Worm (Caenorhabditis elegans) whole organism, L3 larva: ENCODE results near the gene aps-2.

Source experiments
- R02D3.7 ChIP-seq: fragments of 150-350 bp; optimal IDR thresholded peaks from 2 replicates; lab custom pipeline; 2014; ENCODE audit warnings: missing biosample characterization, missing genetic modification characterization
- aly-2 ChIP-seq: fragments of 150-350 bp; optimal IDR thresholded peaks from 2 replicates; lab custom pipeline; 2014; ENCODE audit warnings: missing biosample characterization, missing genetic modification characterization
- ama-1 ChIP-seq: fragments of 150-350 bp; optimal IDR thresholded peaks from 2 replicates; lab custom pipeline; 2018
- ceh-28 ChIP-seq: fragments of 150-350 bp; optimal IDR thresholded peaks from 2 replicates; lab custom pipeline; 2014; ENCODE audit warnings: missing biosample characterization, missing genetic modification reagents, missing genetic modification characterization
- ceh-9 ChIP-seq: sonication (generic microtip); optimal IDR thresholded peaks from 2 replicates; lab custom pipeline; 2018; ENCODE audit warnings: missing biosample characterization, missing genetic modification characterization
- daf-12 ChIP-seq: fragments of 150-350 bp; optimal IDR thresholded peaks from 2 replicates; lab custom pipeline; 2014; ENCODE audit warnings: missing biosample characterization, missing genetic modification reagents, missing genetic modification characterization
- egl-27 ChIP-seq: sonication (generic microtip); optimal IDR thresholded peaks from 4 replicates; lab custom pipeline; 2017; ENCODE audit warnings: missing biosample characterization, missing genetic modification reagents, missing genetic modification characterization
- egl-5 ChIP-seq: fragments of 150-350 bp; optimal IDR thresholded peaks from 2 replicates; lab custom pipeline; 2017; ENCODE audit warnings: missing biosample characterization, missing genetic modification reagents, missing genetic modification characterization, inconsistent platforms
- elt-1 ChIP-seq: fragments of 150-350 bp; optimal IDR thresholded peaks from 2 replicates; lab custom pipeline; 2014; ENCODE audit warnings: missing biosample characterization, missing genetic modification characterization
- elt-2 ChIP-seq: sonication (generic microtip); optimal IDR thresholded peaks from 2 replicates; lab custom pipeline; 2016; ENCODE audit warnings: missing genetic modification reagents, mild to moderate bottlenecking, missing genetic modification characterization, missing compliant biosample characterization
- eor-1 ChIP-seq, 2 experiments: fragments of 150-350 bp; optimal IDR thresholded peaks; 2 replicates each; lab custom pipeline; 2014 to 2018; ENCODE audit warnings: missing biosample characterization in 2 of 2, missing genetic modification characterization in 2 of 2
- fkh-10 ChIP-seq: sonication (generic microtip); optimal IDR thresholded peaks from 2 replicates; lab custom pipeline; 2017; ENCODE audit warnings: missing biosample characterization, missing genetic modification reagents, missing genetic modification characterization
- fos-1 ChIP-seq: fragments of 150-350 bp; optimal IDR thresholded peaks from 2 replicates; lab custom pipeline; 2014; ENCODE audit warnings: missing biosample characterization, missing genetic modification characterization
- hmg-11 ChIP-seq: sonication (generic microtip); optimal IDR thresholded peaks from 2 replicates; lab custom pipeline; 2016; ENCODE audit warnings: missing genetic modification characterization, missing compliant biosample characterization
- jun-1 ChIP-seq: fragments of 150-350 bp; optimal IDR thresholded peaks from 2 replicates; lab custom pipeline; 2014; ENCODE audit warnings: missing biosample characterization, missing genetic modification reagents, missing genetic modification characterization
- lin-15B ChIP-seq: fragments of 150-350 bp; optimal IDR thresholded peaks from 2 replicates; lab custom pipeline; 2014; ENCODE audit warnings: missing biosample characterization, missing genetic modification characterization
- lin-39 ChIP-seq: fragments of 150-350 bp; optimal IDR thresholded peaks from 2 replicates; lab custom pipeline; 2018; ENCODE audit warnings: missing biosample characterization, missing genetic modification reagents, missing genetic modification characterization
- mdl-1 ChIP-seq: fragments of 150-350 bp; optimal IDR thresholded peaks from 2 replicates; lab custom pipeline; 2014; ENCODE audit warnings: missing biosample characterization, missing genetic modification characterization
- mml-1 ChIP-seq: fragments of 150-350 bp; sonication (generic microtip); optimal IDR thresholded peaks from 3 replicates; lab custom pipeline; 2014; ENCODE audit warnings: missing biosample characterization, missing genetic modification characterization
- nfya-1 ChIP-seq: sonication (generic microtip); optimal IDR thresholded peaks from 2 replicates; lab custom pipeline; 2017; ENCODE audit warnings: missing genetic modification characterization, mild to moderate bottlenecking, missing compliant biosample characterization, antibody characterized with exemption, moderate library complexity; ENCODE audit not compliant: insufficient read depth
- nhr-12 ChIP-seq: fragments of 150-350 bp; optimal IDR thresholded peaks from 2 replicates; lab custom pipeline; 2014; ENCODE audit warnings: missing biosample characterization, missing genetic modification characterization
- nhr-23 ChIP-seq: fragments of 150-350 bp; optimal IDR thresholded peaks from 2 replicates; lab custom pipeline; 2014; ENCODE audit warnings: missing biosample characterization, missing genetic modification reagents, missing genetic modification characterization
- nhr-25 ChIP-seq: sonication (generic microtip); optimal IDR thresholded peaks from 2 replicates; lab custom pipeline; 2017; ENCODE audit warnings: missing biosample characterization, missing genetic modification characterization
- nhr-67 ChIP-seq: fragments of 150-350 bp; optimal IDR thresholded peaks from 2 replicates; lab custom pipeline; 2014; ENCODE audit warnings: missing biosample characterization, missing genetic modification characterization
- nhr-76 ChIP-seq: fragments of 150-350 bp; sonication (generic microtip); optimal IDR thresholded peaks from 5 replicates; lab custom pipeline; 2014; ENCODE audit warnings: missing biosample characterization, missing genetic modification characterization
- pha-4 ChIP-seq: fragments of 150-350 bp; optimal IDR thresholded peaks from 2 replicates; lab custom pipeline; 2014; ENCODE audit warnings: missing biosample characterization, missing genetic modification reagents, missing genetic modification characterization
- pqm-1 ChIP-seq: fragments of 150-350 bp; optimal IDR thresholded peaks from 2 replicates; lab custom pipeline; 2017; ENCODE audit warnings: missing biosample characterization, missing genetic modification characterization, inconsistent platforms
- sea-2 ChIP-seq: fragments of 150-350 bp; sonication (generic microtip); optimal IDR thresholded peaks from 4 replicates; lab custom pipeline; 2014; ENCODE audit warnings: missing biosample characterization, missing genetic modification reagents, missing genetic modification characterization
- skn-1 ChIP-seq: fragments of 150-350 bp; optimal IDR thresholded peaks from 2 replicates; lab custom pipeline; 2014; ENCODE audit warnings: missing biosample characterization, missing genetic modification characterization
- unc-39 ChIP-seq: sonication (generic microtip); optimal IDR thresholded peaks from 4 replicates; lab custom pipeline; 2017; ENCODE audit warnings: missing biosample characterization, missing genetic modification characterization
- unc-62 ChIP-seq: fragments of 150-350 bp; sonication (generic microtip); optimal IDR thresholded peaks from 4 replicates; lab custom pipeline; 2014; ENCODE audit warnings: missing biosample characterization, missing genetic modification reagents, missing genetic modification characterization
- zag-1 ChIP-seq: fragments of 150-350 bp; optimal IDR thresholded peaks from 2 replicates; lab custom pipeline; 2014; ENCODE audit warnings: missing biosample characterization, missing genetic modification characterization
- ztf-11 ChIP-seq: fragments of 150-350 bp; optimal IDR thresholded peaks from 2 replicates; lab custom pipeline; 2014; ENCODE audit warnings: missing biosample characterization, missing genetic modification characterization
- ztf-4 ChIP-seq: fragments of 150-350 bp; optimal IDR thresholded peaks from 2 replicates; lab custom pipeline; 2014; ENCODE audit warnings: missing biosample characterization, missing genetic modification characterization

aps-2 gene

ce11 chrX:4435396-4435795 lies 22.7 kb upstream of the aps-2 start:
- TF ChIP-seq egl-5 (tag; lab: Kevin White, UChicago) (no peak), pqm-1 (no peak), lin-15B (no peak), jun-1 (tag; lab: Kevin White, UChicago) (no peak), unc-62 (no peak)

- TF ChIP-seq elt-2 (peak; percentile 0), nhr-23 (tag; lab: Kevin White, UChicago) (no peak), daf-12 (tag; lab: Kevin White, UChicago) (no peak), lin-15B (no peak), elt-1 (no peak), egl-5 (tag; lab: Kevin White, UChicago) (no peak)
These were observed 20.5 kb upstream of the aps-2 start, which contains the start of gene cest-26 for ce11 chrX:4437555-4437954. Gene cest-26 (minus strand): TSS chrX:4437655.

- TF ChIP-seq nhr-12 (tag; lab: Kevin White, UChicago) (no peak), daf-12 (tag; lab: Kevin White, UChicago) (no peak), nfya-1 (tag; lab: Kevin White, UChicago) (no peak), mdl-1 (no peak), ama-1 (no peak), lin-39 (tag; lab: Kevin White, UChicago) (no peak), ceh-9 (no peak), hmg-11 (no peak), zag-1 (tag; lab: Kevin White, UChicago) (no peak), jun-1 (tag; lab: Kevin White, UChicago) (no peak), nhr-23 (tag; lab: Kevin White, UChicago) (no peak), nhr-67 (tag; lab: Kevin White, UChicago) (no peak), egl-5 (tag; lab: Kevin White, UChicago) (no peak), sea-2 (GFP tag; lab: Kevin White, UChicago) (no peak), nhr-25 (tag; lab: Kevin White, UChicago) (no peak), eor-1 (tag; optimal IDR thresholded peaks at IDR 0.05; lab: Kevin White, UChicago) (no peak), unc-39 (tag; lab: Kevin White, UChicago) (no peak), lin-15B (no peak)
- TF ChIP-seq, all 47 proteins: peak for 0
These were observed 19.2 kb upstream of the aps-2 start for ce11 chrX:4438823-4439222.

ce11 chrX:4439616-4440015 lies 18.5 kb upstream of the aps-2 start:
- TF ChIP-seq ztf-4 (tag; lab: Kevin White, UChicago) (no peak), mdl-1 (no peak), ceh-28 (tag; lab: Kevin White, UChicago) (no peak), egl-27 (tag; lab: Kevin White, UChicago) (no peak), pha-4 (tag; lab: Kevin White, UChicago) (peak; percentile 94), aly-2 (tag; lab: Kevin White, UChicago) (no peak)

ce11 chrX:4440641-4441040 lies 17.4 kb upstream of the aps-2 start, which contains the start of gene F15A8.1:
Gene F15A8.1 (plus strand): TSS chrX:4440941.
- TF ChIP-seq lin-39 (tag; lab: Kevin White, UChicago) (no peak), R02D3.7 (no peak), nhr-76 (tag; lab: Kevin White, UChicago) (no peak), skn-1 (tag; lab: Kevin White, UChicago) (no peak), elt-2 (no peak), fos-1 (tag; lab: Kevin White, UChicago) (no peak), aly-2 (tag; lab: Kevin White, UChicago) (no peak), mml-1 (tag; lab: Kevin White, UChicago) (no peak), pqm-1 (no peak), nfya-1 (tag; lab: Kevin White, UChicago) (no peak), ztf-11 (tag; lab: Kevin White, UChicago) (no peak), lin-15B (no peak), elt-1 (no peak), nhr-67 (tag; lab: Kevin White, UChicago) (no peak), egl-5 (tag; lab: Kevin White, UChicago) (no peak), ama-1 (no peak), nhr-25 (tag; lab: Kevin White, UChicago) (no peak), mdl-1 (no peak), fkh-10 (GFP tag; lab: Kevin White, UChicago) (no peak), eor-1 (tag; optimal IDR thresholded peaks at IDR 0.05; lab: Kevin White, UChicago) (no peak)
